Worm (Caenorhabditis elegans) whole organism, early embryonic: ENCODE results near the gene clec-226.

Source experiments
- B0310.2 ChIP-seq: sonication (generic microtip); optimal IDR thresholded peaks from 2 replicates; lab custom pipeline; 2016; ENCODE audit warnings: mild to moderate bottlenecking, missing genetic modification characterization, missing compliant biosample characterization
- F13C5.2 ChIP-seq: sonication (generic microtip); optimal IDR thresholded peaks from 2 replicates; lab custom pipeline; 2017; ENCODE audit warnings: mild to moderate bottlenecking, missing genetic modification characterization, inconsistent platforms, missing compliant biosample characterization
- aly-1 ChIP-seq: sonication (generic microtip); optimal IDR thresholded peaks from 2 replicates; lab custom pipeline; 2016; ENCODE audit warnings: missing genetic modification characterization, missing compliant biosample characterization
- ama-1 ChIP-seq: fragments of 150-350 bp; optimal IDR thresholded peaks from 2 replicates; lab custom pipeline; 2014
- ceh-13 ChIP-seq: fragments of 200-800 bp; sonication (Bioruptor generic); optimal IDR thresholded peaks from 2 replicates; lab custom pipeline; 2018; ENCODE audit warnings: mild to moderate bottlenecking, missing genetic modification characterization, missing compliant biosample characterization
- ceh-36 ChIP-seq: sonication (generic microtip); optimal IDR thresholded peaks from 2 replicates; lab custom pipeline; 2016; ENCODE audit warnings: missing genetic modification characterization, inconsistent platforms, missing compliant biosample characterization
- ets-7 ChIP-seq: sonication (generic microtip); optimal IDR thresholded peaks from 2 replicates; lab custom pipeline; 2016; ENCODE audit warnings: missing genotype, missing genetic modification characterization, missing compliant biosample characterization
- flt-1 ChIP-seq: fragments of 200-800 bp; sonication (Bioruptor generic); IDR thresholded peaks from 2 replicates; pipeline ENCODE4 v1.3.6; 2022; ENCODE audit warnings: missing genetic modification characterization, missing compliant biosample characterization
- hmbx-1 ChIP-seq: sonication (generic microtip); optimal IDR thresholded peaks from 2 replicates; lab custom pipeline; 2016; ENCODE audit warnings: mild to moderate bottlenecking, missing genetic modification characterization, missing compliant biosample characterization
- hmg-4 ChIP-seq: fragments of 200-800 bp; sonication (Bioruptor generic); optimal IDR thresholded peaks from 2 replicates; lab custom pipeline; 2018; ENCODE audit warnings: mild to moderate bottlenecking, missing genetic modification characterization, missing compliant biosample characterization
- hnd-1 ChIP-seq: sonication (generic microtip); optimal IDR thresholded peaks from 2 replicates; lab custom pipeline; 2016; ENCODE audit warnings: missing genetic modification characterization, missing compliant biosample characterization
- pes-1 ChIP-seq: fragments of 200-800 bp; sonication (Bioruptor generic); IDR thresholded peaks from 2 replicates; pipeline ENCODE4 v1.3.6; 2022; ENCODE audit warnings: missing genetic modification reagents, missing genetic modification characterization, missing compliant biosample characterization
- scrt-1 ChIP-seq: fragments of 200-800 bp; sonication (Bioruptor generic); IDR thresholded peaks from 2 replicates; pipeline ENCODE4 v1.3.6; 2022; ENCODE audit warnings: missing genetic modification characterization, missing compliant biosample characterization
- sea-1 ChIP-seq: fragments of 200-800 bp; sonication (Bioruptor generic); conservative IDR thresholded peaks from 2 replicates; pipeline ENCODE4 v1.3.6; 2022; ENCODE audit warnings: missing genetic modification characterization, missing compliant biosample characterization
- tbx-11 ChIP-seq: fragments of 200-800 bp; sonication (Bioruptor generic); IDR thresholded peaks from 2 replicates; pipeline ENCODE4 v1.3.6; 2022; ENCODE audit warnings: missing genetic modification characterization, missing compliant biosample characterization
- tbx-37 ChIP-seq: fragments of 200-800 bp; sonication (Bioruptor generic); conservative IDR thresholded peaks from 2 replicates; pipeline ENCODE4 v1.3.6; 2022; ENCODE audit warnings: missing genetic modification reagents, missing genetic modification characterization, missing compliant biosample characterization
- tra-4 ChIP-seq: sonication (generic microtip); optimal IDR thresholded peaks from 2 replicates; lab custom pipeline; 2017; ENCODE audit warnings: missing genetic modification characterization, missing compliant biosample characterization

Gene clec-226

DNA sequence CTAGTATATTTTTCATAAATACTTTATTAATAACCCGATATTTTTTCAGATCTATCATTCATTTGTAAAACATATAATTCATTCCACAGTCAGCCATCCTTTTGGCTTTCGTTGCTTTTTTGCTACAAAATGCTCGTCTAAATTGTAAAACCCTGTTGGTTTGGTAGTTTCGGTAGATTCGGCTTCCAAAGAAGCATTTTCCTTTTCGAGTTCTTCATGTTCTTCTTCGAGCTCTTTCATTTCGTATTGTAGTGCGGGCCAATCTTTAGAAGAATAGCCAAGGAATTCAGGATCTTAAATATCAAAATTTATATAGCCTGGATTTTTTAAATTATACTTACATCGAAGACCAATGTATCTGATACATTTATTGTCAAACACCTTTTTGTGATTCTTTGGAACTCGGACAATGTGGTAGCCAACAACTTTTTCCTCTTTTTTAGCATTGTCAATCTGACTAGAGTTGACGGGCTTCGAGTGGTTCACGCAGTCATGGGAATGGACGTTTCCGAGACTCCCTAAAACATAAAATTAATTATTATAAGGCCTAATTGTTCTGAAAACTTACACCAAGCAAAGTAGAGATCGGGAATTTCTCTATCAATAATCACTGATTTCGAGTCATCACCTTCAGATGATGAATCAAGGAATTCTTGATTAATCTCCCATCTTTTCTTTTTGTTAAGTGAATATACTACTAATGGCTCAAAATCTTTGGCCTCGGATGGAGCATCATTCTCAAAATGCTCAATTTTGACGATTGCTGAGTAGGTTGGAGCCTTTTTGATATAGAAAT is 38.5 kb upstream of the clec-226 start:
- no peak for TF ChIP-seq sea-1 (GFP tag; lab: Robert Waterston, UW)
- TF ChIP-seq scrt-1 (GFP tag; lab: Robert Waterston, UW), result no peak
- no peak for TF ChIP-seq ama-1 (lab: Kevin White, UChicago)
- no peak for TF ChIP-seq B0310.2 (tag; lab: Kevin White, UChicago)
- TF ChIP-seq aly-1, result no peak

DNA sequence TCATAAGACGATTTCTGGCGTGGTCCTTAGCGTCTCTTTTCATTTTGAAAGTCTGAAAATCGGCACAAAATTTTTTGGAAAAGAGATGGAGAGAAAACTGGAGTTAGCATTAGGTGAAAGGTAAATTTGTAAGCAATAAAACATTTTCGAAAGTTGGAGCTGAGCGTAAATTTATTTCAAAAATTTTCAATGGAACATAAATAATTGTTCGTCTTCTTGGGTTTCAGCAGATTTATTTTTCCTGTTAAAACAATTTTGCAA is 37.9 kb upstream of the clec-226 start, which contains the start of gene C06B3.6:
Gene C06B3.6 (minus strand): TSS at position 52 of the 261 bp plus-strand sequence.
- TF ChIP-seq hmg-4 (GFP tag; lab: Kevin White, UChicago) (no peak), ceh-13 (GFP tag; lab: Kevin White, UChicago) (no peak), scrt-1 (GFP tag; lab: Robert Waterston, UW) (no peak), tbx-37 (GFP tag; lab: Robert Waterston, UW) (no peak), sea-1 (GFP tag; lab: Robert Waterston, UW) (no peak), aly-1 (no peak), B0310.2 (tag; lab: Kevin White, UChicago) (no peak), tra-4 (no peak), flt-1 (GFP tag; lab: Robert Waterston, UW) (no peak), ets-7 (no peak), pes-1 (GFP tag; lab: Robert Waterston, UW) (no peak), F13C5.2 (tag; lab: Kevin White, UChicago) (no peak), ama-1 (lab: Kevin White, UChicago) (no peak), hmbx-1 (tag; lab: Kevin White, UChicago) (no peak)

DNA sequence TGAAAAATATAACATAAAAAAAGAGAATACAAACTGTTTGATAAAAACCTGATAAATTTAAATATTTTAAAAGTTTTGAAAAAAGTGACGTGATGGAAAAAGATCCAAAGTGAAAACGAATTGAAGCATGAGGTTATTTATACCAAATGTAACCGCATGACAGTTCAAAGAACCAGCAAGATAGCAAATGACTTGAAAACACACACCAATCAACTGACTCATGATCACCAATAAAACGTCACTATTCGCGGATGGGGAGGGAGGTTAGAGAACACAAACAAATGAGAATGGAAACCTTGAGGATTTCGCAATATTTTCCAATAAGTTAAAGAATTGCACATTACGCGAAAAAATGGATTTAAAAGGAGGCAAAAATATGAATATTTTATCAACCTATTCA is 37.4 kb upstream of the clec-226 start, which contains the start of gene C06B3.7:
Gene C06B3.7 (plus strand): TSS at position 287 of the 400 bp plus-strand sequence.
- no peak for TF ChIP-seq ets-7
- no peak for TF ChIP-seq sea-1 (GFP tag; lab: Robert Waterston, UW)

- no peak for TF ChIP-seq tbx-11 (GFP tag; lab: Robert Waterston, UW)
- no peak for TF ChIP-seq tbx-37 (GFP tag; lab: Robert Waterston, UW)
- no peak for TF ChIP-seq hmg-4 (GFP tag; lab: Kevin White, UChicago)
- TF ChIP-seq ceh-13 (GFP tag; lab: Kevin White, UChicago), result no peak
- TF ChIP-seq hnd-1 (tag; lab: Kevin White, UChicago), result no peak
- no peak for TF ChIP-seq ceh-36 (tag; lab: Kevin White, UChicago)
Measured at ce11 chrV:13915390-13915789, 31.4 kb upstream of the clec-226 start, which contains the start of gene gcy-32. Gene gcy-32, minus strand, starts transcription at chrV:13915490.

DNA sequence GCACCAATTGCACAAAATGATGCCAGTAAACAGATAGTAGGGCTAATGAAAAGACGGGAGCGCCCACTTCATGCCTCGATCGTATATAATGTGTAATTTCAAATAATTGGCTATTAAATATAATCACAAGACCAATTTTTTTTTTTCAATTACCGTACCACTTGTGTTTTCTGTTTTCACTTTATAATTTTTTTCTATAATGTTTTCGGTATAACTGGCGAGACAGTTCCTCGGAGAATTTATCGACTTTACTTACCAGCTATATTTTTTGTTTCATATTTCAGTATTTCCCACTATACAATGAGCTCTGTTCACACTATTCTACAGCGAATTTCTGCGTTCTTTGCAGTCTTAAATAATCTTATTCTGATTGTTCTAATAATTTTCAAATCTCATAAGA is 30.6 kb upstream of the clec-226 start, which contains the start of gene str-252:
Gene str-252 (plus strand): TSS at position 301 of the 400 bp plus-strand sequence.
- TF ChIP-seq tbx-11 (GFP tag; lab: Robert Waterston, UW), result no peak
- no peak for TF ChIP-seq ceh-13 (GFP tag; lab: Kevin White, UChicago)

- TF ChIP-seq tbx-11 (GFP tag; lab: Robert Waterston, UW) (no peak), hmbx-1 (tag; lab: Kevin White, UChicago) (no peak), flt-1 (GFP tag; lab: Robert Waterston, UW) (no peak), tra-4 (no peak), ceh-36 (tag; lab: Kevin White, UChicago) (no peak), aly-1 (no peak), ceh-13 (GFP tag; lab: Kevin White, UChicago) (no peak), tbx-37 (GFP tag; lab: Robert Waterston, UW) (no peak), F13C5.2 (tag; lab: Kevin White, UChicago) (no peak), pes-1 (GFP tag; lab: Robert Waterston, UW) (no peak), B0310.2 (tag; lab: Kevin White, UChicago) (no peak), ets-7 (no peak), hmg-4 (GFP tag; lab: Kevin White, UChicago) (no peak), hnd-1 (tag; lab: Kevin White, UChicago) (no peak), scrt-1 (GFP tag; lab: Robert Waterston, UW) (no peak), sea-1 (GFP tag; lab: Robert Waterston, UW) (no peak), ama-1 (lab: Kevin White, UChicago) (no peak)
Measured at ce11 chrV:13918341-13918740, 28.4 kb upstream of the clec-226 start, which contains the start of gene str-250. Gene str-250, plus strand, starts transcription at chrV:13918641.

DNA sequence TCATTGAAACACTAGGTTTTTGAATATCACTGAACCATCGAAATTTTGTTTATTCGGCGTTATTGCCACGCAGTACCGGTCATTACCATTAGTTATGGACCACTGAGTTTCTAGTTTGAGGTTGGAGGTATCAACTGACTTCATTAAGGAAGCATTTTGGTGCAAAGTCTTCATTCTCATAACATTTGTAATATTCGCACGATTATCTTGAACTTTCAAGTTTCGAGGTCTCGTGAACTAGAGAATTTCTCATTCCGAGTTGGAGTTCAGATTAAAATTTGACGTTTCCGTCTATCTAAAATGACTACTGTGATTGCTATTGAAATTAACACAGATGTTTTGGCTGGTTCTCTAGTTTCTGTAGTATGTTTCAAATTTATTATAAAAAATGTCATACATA is 26.0 kb upstream of the clec-226 start, which contains the start of gene srx-42:
Gene srx-42 (plus strand): TSS at position 301 of the 400 bp plus-strand sequence.
- no peak for TF ChIP-seq tra-4
- no peak for TF ChIP-seq hmg-4 (GFP tag; lab: Kevin White, UChicago)
- no peak for TF ChIP-seq tbx-11 (GFP tag; lab: Robert Waterston, UW)
- TF ChIP-seq flt-1 (GFP tag; lab: Robert Waterston, UW), result no peak
- TF ChIP-seq ceh-36 (tag; lab: Kevin White, UChicago), result no peak
- TF ChIP-seq ceh-13 (GFP tag; lab: Kevin White, UChicago), result no peak
- no peak for TF ChIP-seq pes-1 (GFP tag; lab: Robert Waterston, UW)
- TF ChIP-seq F13C5.2 (tag; lab: Kevin White, UChicago), result no peak
- TF ChIP-seq hnd-1 (tag; lab: Kevin White, UChicago), result no peak
- TF ChIP-seq aly-1, result no peak
- TF ChIP-seq hmbx-1 (tag; lab: Kevin White, UChicago), result no peak
- TF ChIP-seq scrt-1 (GFP tag; lab: Robert Waterston, UW), result no peak
- TF ChIP-seq ama-1 (lab: Kevin White, UChicago), result no peak
- no peak for TF ChIP-seq sea-1 (GFP tag; lab: Robert Waterston, UW)
- TF ChIP-seq tbx-37 (GFP tag; lab: Robert Waterston, UW), result no peak
